Worm (Caenorhabditis elegans) whole organism, late embryonic: Measurements from ENCODE around the gene efhc-1.
A peak's percentile ranks its signal among the peaks of the same experiment; 100 is the strongest.

ENCODE experiments used
- C08G9.2 ChIP-seq: sonication (generic microtip); optimal IDR thresholded peaks from 2 replicates; lab custom pipeline; 2016; ENCODE audit warnings: mild to moderate bottlenecking, missing genetic modification characterization, moderate library complexity, missing compliant biosample characterization
- C38D4.7 ChIP-seq: fragments of 200-800 bp; sonication (Bioruptor generic); optimal IDR thresholded peaks from 2 replicates; lab custom pipeline; 2018; ENCODE audit warnings: mild to moderate bottlenecking, missing genetic modification characterization, moderate library complexity, missing compliant biosample characterization
- F13H6.1 ChIP-seq: sonication (generic microtip); optimal IDR thresholded peaks from 2 replicates; lab custom pipeline; 2016; ENCODE audit warnings: missing genetic modification characterization, missing compliant biosample characterization
- ahr-1 ChIP-seq: sonication (generic microtip); optimal IDR thresholded peaks from 2 replicates; lab custom pipeline; 2016; ENCODE audit warnings: missing genetic modification characterization, missing compliant biosample characterization
- ceh-14 ChIP-seq: sonication (generic microtip); optimal IDR thresholded peaks from 2 replicates; lab custom pipeline; 2016; ENCODE audit warnings: missing genotype, missing genetic modification characterization, missing compliant biosample characterization
- ceh-18 ChIP-seq: sonication (generic microtip); optimal IDR thresholded peaks from 2 replicates; lab custom pipeline; 2016; ENCODE audit warnings: missing genetic modification characterization, missing compliant biosample characterization
- ceh-31 ChIP-seq: sonication (generic microtip); optimal IDR thresholded peaks from 2 replicates; lab custom pipeline; 2016; ENCODE audit warnings: missing genetic modification characterization, missing compliant biosample characterization
- ceh-34 ChIP-seq: sonication (generic microtip); optimal IDR thresholded peaks from 2 replicates; lab custom pipeline; 2016; ENCODE audit warnings: mild to moderate bottlenecking, missing genetic modification characterization, missing compliant biosample characterization
- ceh-45 ChIP-seq: fragments of 200-800 bp; sonication (Bioruptor generic); IDR thresholded peaks from 2 replicates; pipeline ENCODE4 v1.3.6; 2022; ENCODE audit warnings: missing genetic modification reagents, missing genetic modification characterization, missing compliant biosample characterization
- che-1 ChIP-seq: sonication (generic microtip); optimal IDR thresholded peaks from 2 replicates; lab custom pipeline; 2016; ENCODE audit warnings: mild to moderate bottlenecking, missing genetic modification characterization, missing compliant biosample characterization
- elt-2 ChIP-seq: sonication (generic microtip); optimal IDR thresholded peaks from 2 replicates; lab custom pipeline; 2016; ENCODE audit warnings: missing genetic modification reagents, missing genetic modification characterization, missing compliant biosample characterization
- elt-4 ChIP-seq: sonication (generic microtip); optimal IDR thresholded peaks from 2 replicates; lab custom pipeline; 2016; ENCODE audit warnings: missing genetic modification characterization, missing compliant biosample characterization
- ets-4 ChIP-seq: sonication (generic microtip); optimal IDR thresholded peaks from 2 replicates; lab custom pipeline; 2016; ENCODE audit warnings: missing genetic modification characterization, missing compliant biosample characterization
- eyg-1 ChIP-seq: sonication (generic microtip); optimal IDR thresholded peaks from 2 replicates; lab custom pipeline; 2016; ENCODE audit warnings: missing genotype, missing genetic modification characterization, missing compliant biosample characterization
- fax-1 ChIP-seq: sonication (generic microtip); optimal IDR thresholded peaks from 2 replicates; lab custom pipeline; 2016; ENCODE audit warnings: missing genotype, missing genetic modification characterization, missing compliant biosample characterization
- fkh-10 ChIP-seq: fragments of 150-350 bp; optimal IDR thresholded peaks from 2 replicates; lab custom pipeline; 2014; ENCODE audit warnings: missing biosample characterization, missing genetic modification reagents, missing genetic modification characterization
- fkh-6 ChIP-seq: sonication (generic microtip); optimal IDR thresholded peaks from 2 replicates; lab custom pipeline; 2016; ENCODE audit warnings: missing genetic modification characterization, missing compliant biosample characterization
- hlh-13 ChIP-seq: fragments of 200-800 bp; sonication (Bioruptor generic); optimal IDR thresholded peaks from 2 replicates; lab custom pipeline; 2018; ENCODE audit warnings: mild to moderate bottlenecking, missing genetic modification characterization, missing compliant biosample characterization
- hlh-15 ChIP-seq: sonication (generic microtip); optimal IDR thresholded peaks from 2 replicates; lab custom pipeline; 2016; ENCODE audit warnings: missing genetic modification characterization, missing compliant biosample characterization
- hlh-30 ChIP-seq: sonication (generic microtip); optimal IDR thresholded peaks from 2 replicates; lab custom pipeline; 2017; ENCODE audit warnings: antibody characterized with exemption, missing genetic modification characterization, missing compliant biosample characterization; ENCODE audit not compliant: insufficient read depth
- hlh-8 ChIP-seq: sonication (generic microtip); optimal IDR thresholded peaks from 2 replicates; lab custom pipeline; 2016; ENCODE audit warnings: missing genotype, missing genetic modification characterization, missing compliant biosample characterization
- lim-6 ChIP-seq: sonication (generic microtip); optimal IDR thresholded peaks from 2 replicates; lab custom pipeline; 2016; ENCODE audit warnings: missing genetic modification characterization, missing compliant biosample characterization
- nfya-1 ChIP-seq: sonication (generic microtip); optimal IDR thresholded peaks from 2 replicates; lab custom pipeline; 2017; ENCODE audit warnings: missing genetic modification characterization, mild to moderate bottlenecking, missing compliant biosample characterization, antibody characterized with exemption, moderate library complexity
- odd-2 ChIP-seq: sonication (generic microtip); optimal IDR thresholded peaks from 2 replicates; lab custom pipeline; 2017; ENCODE audit warnings: antibody characterized with exemption, mild to moderate bottlenecking, missing genetic modification characterization, missing compliant biosample characterization
- pat-9 ChIP-seq: fragments of 200-800 bp; sonication (Bioruptor generic); optimal IDR thresholded peaks from 2 replicates; lab custom pipeline; 2018; ENCODE audit warnings: mild to moderate bottlenecking, missing genetic modification characterization, moderate library complexity, missing compliant biosample characterization
- pax-1 ChIP-seq: fragments of 150-350 bp; optimal IDR thresholded peaks from 2 replicates; lab custom pipeline; 2014; ENCODE audit warnings: missing biosample characterization, missing genetic modification characterization
- pha-2 ChIP-seq: sonication (generic microtip); optimal IDR thresholded peaks from 2 replicates; lab custom pipeline; 2017; ENCODE audit warnings: mild to moderate bottlenecking, missing genetic modification characterization, missing compliant biosample characterization
- pqm-1 ChIP-seq: sonication (generic microtip); optimal IDR thresholded peaks from 2 replicates; lab custom pipeline; 2016; ENCODE audit warnings: missing genetic modification characterization, missing compliant biosample characterization
- pros-1 ChIP-seq: fragments of 150-350 bp; optimal IDR thresholded peaks from 2 replicates; lab custom pipeline; 2014; ENCODE audit warnings: missing biosample characterization, missing genetic modification reagents, missing genetic modification characterization
- ref-2 ChIP-seq: sonication (generic microtip); optimal IDR thresholded peaks from 2 replicates; lab custom pipeline; 2016; ENCODE audit warnings: missing genetic modification characterization, missing compliant biosample characterization
- rnt-1 ChIP-seq: sonication (generic microtip); optimal IDR thresholded peaks from 2 replicates; lab custom pipeline; 2016; ENCODE audit warnings: missing genetic modification characterization, missing compliant biosample characterization
- sdc-2 ChIP-seq: sonication (generic microtip); optimal IDR thresholded peaks from 2 replicates; lab custom pipeline; 2016; ENCODE audit warnings: missing genotype, missing genetic modification characterization, missing compliant biosample characterization
- sox-2 ChIP-seq: fragments of 200-800 bp; sonication (Bioruptor generic); IDR thresholded peaks from 2 replicates; pipeline ENCODE4 v1.3.6; 2022; ENCODE audit warnings: missing genetic modification reagents, missing genetic modification characterization, missing compliant biosample characterization
- tbx-2 ChIP-seq: sonication (generic microtip); optimal IDR thresholded peaks from 2 replicates; lab custom pipeline; 2016; ENCODE audit warnings: missing genetic modification characterization, missing compliant biosample characterization
- unc-42 ChIP-seq: sonication (generic microtip); optimal IDR thresholded peaks from 2 replicates; lab custom pipeline; 2016; ENCODE audit warnings: missing genotype, missing genetic modification characterization, missing compliant biosample characterization
- unc-55 ChIP-seq: sonication (generic microtip); optimal IDR thresholded peaks from 2 replicates; lab custom pipeline; 2017; ENCODE audit warnings: missing biosample characterization, missing genetic modification reagents, missing genetic modification characterization

efhc-1 gene

ce11 chrX:10392792-10393191 is 34.6 kb downstream of the efhc-1 start:
- TF ChIP-seq rnt-1 (tag; lab: Kevin White, UChicago) (no peak), unc-42 (tag; lab: Kevin White, UChicago) (peak; percentile 52)
- TF ChIP-seq, all 69 proteins: peak for 1

- TF ChIP-seq fkh-10 (GFP tag; lab: Kevin White, UChicago) (no peak), hlh-30 (tag; lab: Kevin White, UChicago) (no peak), C08G9.2 (tag; lab: Kevin White, UChicago) (no peak), hlh-8 (tag; lab: Kevin White, UChicago) (no peak), pha-2 (tag; lab: Kevin White, UChicago) (no peak), ahr-1 (no peak), elt-2 (tag; lab: Kevin White, UChicago) (no peak), pat-9 (tag; lab: Kevin White, UChicago) (no peak), hlh-15 (tag; lab: Kevin White, UChicago) (no peak), unc-55 (GFP tag; lab: Kevin White, UChicago) (no peak)
Observed at ce11 chrX:10393362-10393761, 35.2 kb downstream of the efhc-1 start.

- TF ChIP-seq rnt-1 (tag; lab: Kevin White, UChicago) (peak; percentile 33), pat-9 (tag; lab: Kevin White, UChicago) (peak; percentile 47), pqm-1 (no peak), C38D4.7 (GFP tag; lab: Kevin White, UChicago) (peak; percentile 30), ceh-34 (peak; percentile 36), fkh-10 (GFP tag; lab: Kevin White, UChicago) (no peak), fkh-6 (peak; percentile 51), elt-2 (tag; lab: Kevin White, UChicago) (no peak), ceh-18 (tag; lab: Kevin White, UChicago) (peak; percentile 25), unc-55 (GFP tag; lab: Kevin White, UChicago) (peak; percentile 60), tbx-2 (tag; lab: Kevin White, UChicago) (peak; percentile 6)
Observed at ce11 chrX:10394238-10394637, 36.1 kb downstream of the efhc-1 start.

ce11 chrX:10395177-10395576 is 37.0 kb downstream of the efhc-1 start:
- TF ChIP-seq ahr-1: no peak
- peak; percentile 61 for TF ChIP-seq elt-2 (tag; lab: Kevin White, UChicago)
- no peak for TF ChIP-seq hlh-13 (GFP tag; lab: Kevin White, UChicago)
- TF ChIP-seq ceh-45 (GFP tag; lab: Robert Waterston, UW): no peak
- TF ChIP-seq, all 69 proteins: peak for 1

ce11 chrX:10395668-10396067 is 37.5 kb downstream of the efhc-1 start:
- no peak for TF ChIP-seq lim-6 (tag; lab: Kevin White, UChicago)
- TF ChIP-seq nfya-1 (tag; lab: Kevin White, UChicago): peak; percentile 5
- no peak for TF ChIP-seq C38D4.7 (GFP tag; lab: Kevin White, UChicago)
- TF ChIP-seq pros-1 (tag; lab: Kevin White, UChicago): peak; percentile 19
- TF ChIP-seq hlh-13 (GFP tag; lab: Kevin White, UChicago): no peak
- peak; percentile 20 for TF ChIP-seq rnt-1 (tag; lab: Kevin White, UChicago)
- TF ChIP-seq odd-2 (tag; lab: Kevin White, UChicago): no peak
- peak; percentile 40 for TF ChIP-seq unc-42 (tag; lab: Kevin White, UChicago)
- peak; percentile 61 for TF ChIP-seq tbx-2 (tag; lab: Kevin White, UChicago)
- TF ChIP-seq sdc-2 (tag; lab: Kevin White, UChicago): peak; percentile 44
- TF ChIP-seq ceh-18 (tag; lab: Kevin White, UChicago): peak; percentile 23
- TF ChIP-seq eyg-1: no peak
- TF ChIP-seq pax-1 (tag; lab: Kevin White, UChicago): no peak
- TF ChIP-seq sox-2: no peak
- no peak for TF ChIP-seq fax-1 (tag; lab: Kevin White, UChicago)
- TF ChIP-seq pat-9 (tag; lab: Kevin White, UChicago): no peak
- no peak for TF ChIP-seq elt-4 (tag; lab: Kevin White, UChicago)
- peak; percentile 16 for TF ChIP-seq F13H6.1 (tag; lab: Kevin White, UChicago)
- TF ChIP-seq ets-4: peak; percentile 12
- TF ChIP-seq ref-2 (tag; lab: Kevin White, UChicago): peak; percentile 11
- peak; percentile 55 for TF ChIP-seq ceh-31
- TF ChIP-seq che-1 (tag; lab: Kevin White, UChicago): peak; percentile 4
- peak; percentile 24 for TF ChIP-seq ceh-14 (tag; lab: Kevin White, UChicago)
